Worm (Caenorhabditis elegans) whole organism, L3 larva: ENCODE results near the gene Y39A1A.31.

Experiments used
- ZK546.5 ChIP-seq: sonication (generic microtip); optimal IDR thresholded peaks from 2 replicates; lab custom pipeline; 2017; ENCODE audit warnings: missing biosample characterization, missing genetic modification characterization
- ceh-16 ChIP-seq: sonication (generic microtip); optimal IDR thresholded peaks from 2 replicates; lab custom pipeline; 2017; ENCODE audit warnings: missing biosample characterization, missing genetic modification characterization
- ceh-28 ChIP-seq: fragments of 150-350 bp; optimal IDR thresholded peaks from 2 replicates; lab custom pipeline; 2014; ENCODE audit warnings: missing biosample characterization, missing genetic modification reagents, missing genetic modification characterization
- ceh-82 ChIP-seq: fragments of 150-350 bp; optimal IDR thresholded peaks from 2 replicates; lab custom pipeline; 2014; ENCODE audit warnings: missing biosample characterization, missing genetic modification characterization
- ceh-9 ChIP-seq: sonication (generic microtip); optimal IDR thresholded peaks from 2 replicates; lab custom pipeline; 2018; ENCODE audit warnings: missing biosample characterization, missing genetic modification characterization
- daf-12 ChIP-seq: fragments of 150-350 bp; optimal IDR thresholded peaks from 2 replicates; lab custom pipeline; 2014; ENCODE audit warnings: missing biosample characterization, missing genetic modification reagents, missing genetic modification characterization
- egl-5 ChIP-seq: fragments of 150-350 bp; optimal IDR thresholded peaks from 2 replicates; lab custom pipeline; 2017; ENCODE audit warnings: missing biosample characterization, missing genetic modification reagents, missing genetic modification characterization, inconsistent platforms
- elt-1 ChIP-seq: fragments of 150-350 bp; optimal IDR thresholded peaks from 2 replicates; lab custom pipeline; 2014; ENCODE audit warnings: missing biosample characterization, missing genetic modification characterization
- elt-2 ChIP-seq: sonication (generic microtip); optimal IDR thresholded peaks from 2 replicates; lab custom pipeline; 2016; ENCODE audit warnings: missing genetic modification reagents, mild to moderate bottlenecking, missing genetic modification characterization, missing compliant biosample characterization
- eor-1 ChIP-seq, 2 experiments: fragments of 150-350 bp; optimal IDR thresholded peaks; 2 replicates each; lab custom pipeline; 2014 to 2018; ENCODE audit warnings: missing biosample characterization in 2 of 2, missing genetic modification characterization in 2 of 2
- fkh-2 ChIP-seq: fragments of 150-350 bp; optimal IDR thresholded peaks from 2 replicates; lab custom pipeline; 2014; ENCODE audit warnings: missing biosample characterization, missing genetic modification reagents, missing genetic modification characterization
- lin-39 ChIP-seq: fragments of 150-350 bp; optimal IDR thresholded peaks from 2 replicates; lab custom pipeline; 2018; ENCODE audit warnings: missing biosample characterization, missing genetic modification reagents, missing genetic modification characterization
- lsy-12 ChIP-seq: sonication (generic microtip); optimal IDR thresholded peaks from 2 replicates; lab custom pipeline; 2016; ENCODE audit warnings: mild to moderate bottlenecking, missing genetic modification characterization, missing compliant biosample characterization
- mdl-1 ChIP-seq: fragments of 150-350 bp; optimal IDR thresholded peaks from 2 replicates; lab custom pipeline; 2014; ENCODE audit warnings: missing biosample characterization, missing genetic modification characterization
- nfya-1 ChIP-seq: sonication (generic microtip); optimal IDR thresholded peaks from 2 replicates; lab custom pipeline; 2017; ENCODE audit warnings: missing genetic modification characterization, mild to moderate bottlenecking, missing compliant biosample characterization, antibody characterized with exemption, moderate library complexity; ENCODE audit not compliant: insufficient read depth
- nhr-11 ChIP-seq: fragments of 150-350 bp; optimal IDR thresholded peaks from 2 replicates; lab custom pipeline; 2014; ENCODE audit warnings: missing biosample characterization, missing genetic modification characterization
- nhr-237 ChIP-seq: fragments of 150-350 bp; optimal IDR thresholded peaks from 2 replicates; lab custom pipeline; 2014; ENCODE audit warnings: missing biosample characterization, missing genetic modification characterization
- nhr-25 ChIP-seq: sonication (generic microtip); optimal IDR thresholded peaks from 2 replicates; lab custom pipeline; 2017; ENCODE audit warnings: missing biosample characterization, missing genetic modification characterization
- nhr-28 ChIP-seq: fragments of 150-350 bp; optimal IDR thresholded peaks from 2 replicates; lab custom pipeline; 2014; ENCODE audit warnings: missing biosample characterization, missing genetic modification characterization
- nhr-43 ChIP-seq: sonication (generic microtip); optimal IDR thresholded peaks from 2 replicates; lab custom pipeline; 2016; ENCODE audit warnings: mild to moderate bottlenecking, missing genetic modification characterization, missing compliant biosample characterization; ENCODE audit not compliant: poor library complexity, severe bottlenecking
- nhr-67 ChIP-seq: fragments of 150-350 bp; optimal IDR thresholded peaks from 2 replicates; lab custom pipeline; 2014; ENCODE audit warnings: missing biosample characterization, missing genetic modification characterization
- nhr-76 ChIP-seq: fragments of 150-350 bp; sonication (generic microtip); optimal IDR thresholded peaks from 5 replicates; lab custom pipeline; 2014; ENCODE audit warnings: missing biosample characterization, missing genetic modification characterization
- nhr-77 ChIP-seq: fragments of 150-350 bp; optimal IDR thresholded peaks from 2 replicates; lab custom pipeline; 2014; ENCODE audit warnings: missing biosample characterization, missing genetic modification characterization
- pha-4 ChIP-seq: fragments of 150-350 bp; optimal IDR thresholded peaks from 2 replicates; lab custom pipeline; 2014; ENCODE audit warnings: missing biosample characterization, missing genetic modification reagents, missing genetic modification characterization
- pqm-1 ChIP-seq: fragments of 150-350 bp; optimal IDR thresholded peaks from 2 replicates; lab custom pipeline; 2017; ENCODE audit warnings: missing biosample characterization, missing genetic modification characterization, inconsistent platforms
- sea-2 ChIP-seq: fragments of 150-350 bp; sonication (generic microtip); optimal IDR thresholded peaks from 4 replicates; lab custom pipeline; 2014; ENCODE audit warnings: missing biosample characterization, missing genetic modification reagents, missing genetic modification characterization
- skn-1 ChIP-seq: fragments of 150-350 bp; optimal IDR thresholded peaks from 2 replicates; lab custom pipeline; 2014; ENCODE audit warnings: missing biosample characterization, missing genetic modification characterization
- snpc-4 ChIP-seq: fragments of 150-350 bp; optimal IDR thresholded peaks from 2 replicates; lab custom pipeline; 2014; ENCODE audit warnings: missing biosample characterization, missing genetic modification characterization
- tbx-2 ChIP-seq: sonication (generic microtip); optimal IDR thresholded peaks from 2 replicates; lab custom pipeline; 2016; ENCODE audit warnings: mild to moderate bottlenecking, missing genetic modification characterization, missing compliant biosample characterization
- unc-39 ChIP-seq: sonication (generic microtip); optimal IDR thresholded peaks from 4 replicates; lab custom pipeline; 2017; ENCODE audit warnings: missing biosample characterization, missing genetic modification characterization
- zag-1 ChIP-seq: fragments of 150-350 bp; optimal IDR thresholded peaks from 2 replicates; lab custom pipeline; 2014; ENCODE audit warnings: missing biosample characterization, missing genetic modification characterization
- ztf-4 ChIP-seq: fragments of 150-350 bp; optimal IDR thresholded peaks from 2 replicates; lab custom pipeline; 2014; ENCODE audit warnings: missing biosample characterization, missing genetic modification characterization

Y39A1A.31 gene

DNA sequence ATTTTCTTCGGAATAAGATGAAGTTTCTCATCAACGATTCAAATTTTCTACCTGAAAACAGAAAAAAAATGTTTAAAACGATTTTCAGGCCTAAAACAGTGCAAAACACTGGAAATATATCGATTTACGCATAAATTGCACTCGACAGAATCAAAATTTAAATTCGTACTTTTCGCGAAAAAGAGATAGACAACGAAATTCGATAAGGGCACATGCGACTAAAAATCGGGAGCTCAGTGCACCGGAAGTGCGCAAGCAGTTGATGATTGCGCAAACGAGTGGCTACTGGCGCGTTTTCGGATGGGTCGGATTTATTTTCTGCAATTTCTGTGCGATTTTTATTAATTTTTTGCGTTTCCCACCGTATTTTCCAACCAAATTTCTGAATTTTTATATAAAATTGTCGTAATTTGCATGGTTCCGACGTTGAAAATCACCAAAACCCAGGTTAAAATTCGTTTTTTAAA is 18.0 kb upstream of the Y39A1A.31 start, which contains the start of the genes Y39A1A.21 and Y39A1A.22 (continued):
- TF ChIP-seq ceh-16 (tag; lab: Kevin White, UChicago): no peak
- TF ChIP-seq eor-1 (tag; optimal IDR thresholded peaks at IDR 0.05; lab: Kevin White, UChicago): no peak
- TF ChIP-seq sea-2: no peak
- no peak for TF ChIP-seq zag-1
- TF ChIP-seq tbx-2: peak; percentile 76
- TF ChIP-seq pha-4 (tag; lab: Kevin White, UChicago): peak; percentile 81
- peak; percentile 57 for TF ChIP-seq nhr-43 (tag; lab: Kevin White, UChicago)
- no peak for TF ChIP-seq nhr-67
- TF ChIP-seq pqm-1 (tag; lab: Kevin White, UChicago): no peak
- peak; percentile 67 for TF ChIP-seq ceh-28 (tag; lab: Kevin White, UChicago)
- peak; percentile 44 for TF ChIP-seq lsy-12 (tag; lab: Kevin White, UChicago)
- TF ChIP-seq fkh-2 (tag; lab: Kevin White, UChicago): no peak
- no peak for TF ChIP-seq ceh-9 (tag; lab: Kevin White, UChicago)

DNA sequence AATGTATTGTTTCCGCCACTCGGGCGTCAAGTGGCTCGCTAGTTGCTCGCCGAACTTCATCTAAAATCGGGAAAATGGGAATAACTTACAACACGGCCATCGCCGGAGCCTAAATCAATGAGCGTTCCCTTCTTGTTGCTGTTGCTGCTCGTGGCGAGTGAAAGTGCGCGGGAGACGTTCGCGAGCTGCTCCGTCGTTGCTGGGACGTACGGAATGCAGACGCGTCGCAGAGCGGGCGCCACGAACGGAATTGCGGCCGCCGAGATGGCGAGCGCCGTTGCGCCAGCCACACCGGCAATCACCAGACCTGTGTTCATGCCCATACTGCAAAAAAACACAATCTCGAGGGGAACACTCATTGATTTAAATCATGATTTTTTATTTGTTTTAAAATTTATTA is 17.5 kb upstream of the Y39A1A.31 start:
- no peak for TF ChIP-seq lin-39 (tag; lab: Kevin White, UChicago)
- no peak for TF ChIP-seq skn-1 (tag; lab: Kevin White, UChicago)
- no peak for TF ChIP-seq daf-12
- no peak for TF ChIP-seq mdl-1 (tag; lab: Kevin White, UChicago)
- no peak for TF ChIP-seq pha-4 (tag; lab: Kevin White, UChicago)
- TF ChIP-seq sea-2: no peak
- no peak for TF ChIP-seq unc-39
- no peak for TF ChIP-seq snpc-4 (tag; lab: Kevin White, UChicago)
- TF ChIP-seq elt-1 (tag; lab: Kevin White, UChicago): no peak
- TF ChIP-seq nhr-77 (tag; lab: Kevin White, UChicago): no peak
- no peak for TF ChIP-seq nhr-237

DNA sequence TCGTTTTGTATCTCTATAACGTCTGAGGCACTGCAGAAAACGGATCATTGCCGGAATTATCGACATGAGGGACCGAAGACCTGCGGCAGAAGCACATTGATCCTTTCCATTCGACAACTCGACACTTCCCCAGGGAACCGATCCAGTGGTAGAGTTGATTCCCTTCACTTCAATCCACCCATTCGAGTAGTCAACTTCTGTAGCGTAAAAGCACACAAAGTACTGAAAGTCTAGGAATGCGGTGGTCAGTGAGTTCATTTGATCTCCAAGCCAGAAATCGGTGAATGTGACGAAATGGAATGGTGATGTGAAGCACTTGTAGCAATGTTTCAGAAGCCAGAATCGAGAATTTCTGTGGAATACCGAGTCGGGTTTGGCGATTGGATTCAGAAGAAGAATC is 15.5 kb upstream of the Y39A1A.31 start:
- no peak for TF ChIP-seq nhr-77 (tag; lab: Kevin White, UChicago)
- TF ChIP-seq ztf-4 (tag; lab: Kevin White, UChicago): no peak
- TF ChIP-seq skn-1 (tag; lab: Kevin White, UChicago): no peak

DNA sequence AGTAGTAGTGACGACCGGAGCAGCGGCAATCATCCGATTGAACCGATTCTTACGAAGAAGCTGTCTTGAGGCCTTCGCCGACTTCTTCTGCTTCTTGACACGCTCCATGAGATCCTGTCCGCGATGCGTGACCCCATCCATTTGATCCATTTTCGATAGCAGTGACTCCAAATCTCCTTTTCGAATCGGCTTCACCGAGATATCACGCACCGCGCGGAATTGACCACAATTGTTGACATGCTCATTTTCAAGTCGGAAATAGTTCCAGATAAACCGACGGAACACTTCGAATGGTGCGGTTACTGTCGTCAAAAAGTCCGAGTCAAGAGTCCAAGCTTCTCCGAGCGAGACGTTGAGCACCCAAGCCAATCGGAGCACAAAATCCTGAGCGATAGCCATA is 14.9 kb upstream of the Y39A1A.31 start:
- no peak for TF ChIP-seq lsy-12 (tag; lab: Kevin White, UChicago)
- TF ChIP-seq ZK546.5 (tag; lab: Kevin White, UChicago): no peak
- TF ChIP-seq ceh-82 (tag; lab: Kevin White, UChicago): no peak

DNA sequence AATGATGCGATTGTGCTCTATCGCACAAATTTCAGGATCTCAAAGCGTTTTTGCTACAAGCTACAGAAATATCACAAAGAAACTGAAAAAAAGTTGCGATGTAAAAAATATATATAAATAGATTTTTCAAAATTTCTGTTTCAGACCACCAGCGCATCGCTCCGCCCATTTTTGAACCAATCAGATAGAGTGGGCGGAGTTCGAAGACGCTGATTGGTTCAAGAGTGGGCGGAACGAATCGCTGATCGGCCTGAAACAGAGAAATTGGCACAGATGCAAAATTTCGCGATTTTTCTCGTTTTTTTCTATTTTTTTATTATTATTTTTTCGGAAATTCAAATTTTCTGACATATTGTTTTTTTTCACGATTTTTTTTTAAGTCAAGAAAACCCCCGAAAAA is 13.8 kb upstream of the Y39A1A.31 start:
- peak; percentile 86 for TF ChIP-seq nfya-1
- TF ChIP-seq pha-4 (tag; lab: Kevin White, UChicago): no peak

DNA sequence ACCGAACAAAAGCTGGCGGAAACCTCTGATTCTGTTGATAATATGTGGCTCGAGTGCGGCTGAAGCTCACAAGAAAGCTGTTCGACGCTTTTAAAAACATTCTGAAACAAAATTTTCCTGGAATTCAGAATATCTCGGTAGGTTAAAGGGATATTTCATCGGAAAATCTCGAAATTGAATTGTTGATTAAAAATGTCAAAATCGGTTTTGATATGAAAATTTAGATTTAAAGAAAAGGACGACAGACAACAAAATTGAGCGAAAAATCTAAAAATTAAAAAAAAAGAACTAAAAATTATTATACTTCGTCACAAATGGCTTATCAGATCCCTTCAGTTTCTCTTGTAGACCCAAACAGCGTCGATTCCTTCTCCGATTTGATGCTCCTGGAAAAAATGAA is 11.5 kb upstream of the Y39A1A.31 start, which contains the start of gene Y39A1A.20:
TSS of gene Y39A1A.20 (minus strand) at position 101 of the 400 bp plus-strand sequence.
- no peak for TF ChIP-seq ceh-16 (tag; lab: Kevin White, UChicago)
- TF ChIP-seq snpc-4 (tag; lab: Kevin White, UChicago): no peak
- TF ChIP-seq tbx-2: no peak
- no peak for TF ChIP-seq nhr-76 (tag; lab: Kevin White, UChicago)

DNA sequence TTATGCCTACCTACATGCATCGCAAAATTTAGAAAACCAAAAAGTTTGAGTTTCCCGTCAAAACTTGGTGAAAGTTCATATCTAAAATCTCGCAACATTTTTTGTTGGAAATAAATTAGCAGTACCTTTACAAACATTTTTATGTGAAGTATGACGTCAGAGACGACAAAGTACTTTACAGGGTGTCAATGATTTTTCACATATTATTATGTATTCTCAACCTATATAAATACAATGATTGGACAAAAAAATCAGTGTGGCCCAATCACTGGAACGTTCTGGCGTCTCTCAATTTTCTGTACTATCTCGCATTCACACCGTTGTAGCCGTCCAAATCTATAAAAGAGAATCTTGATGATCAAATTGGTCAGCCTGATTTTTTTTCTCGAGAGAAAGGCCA is 5.3 kb upstream of the Y39A1A.31 start, which contains the start of the genes Y39A1A.18 and fmo-3:
TSS of gene Y39A1A.18 (minus strand) at position 192 of the 400 bp plus-strand sequence.
TSS of gene fmo-3 (plus strand) at position 388 of the 400 bp plus-strand sequence.
- TF ChIP-seq elt-2 (tag; lab: Kevin White, UChicago): no peak
- no peak for TF ChIP-seq nfya-1
- no peak for TF ChIP-seq fkh-2 (tag; lab: Kevin White, UChicago)
- no peak for TF ChIP-seq sea-2
- TF ChIP-seq nhr-11 (tag; lab: Kevin White, UChicago): no peak
- TF ChIP-seq nhr-25 (tag; lab: Kevin White, UChicago): no peak
- TF ChIP-seq nhr-28 (tag; lab: Kevin White, UChicago): no peak
- TF ChIP-seq egl-5 (tag; lab: Kevin White, UChicago): no peak
